Fruit fly (Drosophila melanogaster) whole organism, embryonic: Measurements from ENCODE around the gene temp.
A peak's percentile ranks its signal among the peaks of the same experiment; 100 is the strongest.

ENCODE experiments used
- CG10431 ChIP-seq: fragments of 200-800 bp; sonication (Bioruptor generic); optimal IDR thresholded peaks from 3 replicates; lab custom pipeline; 2018; ENCODE audit warnings: missing biosample characterization, mild to moderate bottlenecking, missing genetic modification characterization
- CG11695 ChIP-seq: fragments of 200-800 bp; sonication (Bioruptor generic); IDR thresholded peaks from 3 replicates; pipeline ENCODE4 v1.3.6; 2022; ENCODE audit warnings: missing biosample characterization, missing genetic modification characterization
- CG14860 ChIP-seq: fragments of 200-800 bp; sonication (Bioruptor generic); IDR thresholded peaks from 3 replicates; pipeline ENCODE4 v1.3.6; 2022; ENCODE audit warnings: missing biosample characterization, missing genetic modification characterization; ENCODE audit not compliant: partially characterized antibody
- CG16813 ChIP-seq: fragments of 200-800 bp; sonication (Bioruptor generic); IDR thresholded peaks from 3 replicates; pipeline ENCODE4 v1.3.6; 2022; ENCODE audit warnings: missing biosample characterization, missing genetic modification characterization; ENCODE audit not compliant: partially characterized antibody
- CG17612 ChIP-seq: fragments of 200-800 bp; sonication (Bioruptor generic); IDR thresholded peaks from 2 replicates; pipeline ENCODE4 v1.3.6; 2022; ENCODE audit warnings: missing biosample characterization, missing genetic modification characterization
- CG17802 ChIP-seq: fragments of 200-800 bp; sonication (Bioruptor generic); optimal IDR thresholded peaks from 2 replicates; lab custom pipeline; 2018; ENCODE audit warnings: missing biosample characterization, mild to moderate bottlenecking, missing genetic modification characterization, moderate library complexity
- CG17912 ChIP-seq: fragments of 200-800 bp; sonication (Bioruptor generic); optimal IDR thresholded peaks from 2 replicates; lab custom pipeline; 2018; ENCODE audit warnings: missing biosample characterization, mild to moderate bottlenecking, missing genetic modification characterization
- CG32767 ChIP-seq: fragments of 200-800 bp; sonication (Bioruptor generic); IDR thresholded peaks from 2 replicates; pipeline ENCODE4 v1.3.6; 2022; ENCODE audit warnings: missing biosample characterization, missing genetic modification characterization
- CG4360 ChIP-seq: fragments of 200-800 bp; sonication (Bioruptor generic); IDR thresholded peaks from 2 replicates; pipeline ENCODE4 v1.3.6; 2022; ENCODE audit warnings: missing biosample characterization, missing genetic modification characterization
- CG4424 ChIP-seq: fragments of 200-800 bp; sonication (Bioruptor generic); optimal IDR thresholded peaks from 3 replicates; lab custom pipeline; 2016; ENCODE audit warnings: missing biosample characterization, missing genetic modification characterization
- CG6654 ChIP-seq: fragments of 200-800 bp; sonication (Bioruptor generic); optimal IDR thresholded peaks from 2 replicates; lab custom pipeline; 2017; ENCODE audit warnings: missing biosample characterization, mild to moderate bottlenecking, missing genetic modification characterization
- CG7928 ChIP-seq: fragments of 200-800 bp; sonication (Bioruptor generic); optimal IDR thresholded peaks from 2 replicates; lab custom pipeline; 2017; ENCODE audit warnings: missing biosample characterization, mild to moderate bottlenecking, missing genetic modification characterization
- CG8281 ChIP-seq: fragments of 200-800 bp; sonication (Bioruptor generic); optimal IDR thresholded peaks from 2 replicates; lab custom pipeline; 2018; ENCODE audit warnings: missing biosample characterization, mild to moderate bottlenecking, missing genetic modification characterization, moderate library complexity
- CG8290 ChIP-seq, 3 experiments: fragments of 200-800 bp; sonication (Bioruptor generic); optimal IDR thresholded peaks; 2 replicates each; lab custom pipeline; 2016 to 2019; ENCODE audit warnings: missing biosample characterization in 3 of 3, missing genetic modification characterization in 3 of 3, mild to moderate bottlenecking in 2 of 3, moderate library complexity in 1 of 3
- CG9817 ChIP-seq: fragments of 200-800 bp; sonication (Bioruptor generic); optimal IDR thresholded peaks from 2 replicates; lab custom pipeline; 2018; ENCODE audit warnings: missing biosample characterization, mild to moderate bottlenecking, missing genetic modification characterization, moderate library complexity
- CoRest ChIP-seq: fragments of 200-800 bp; sonication (Bioruptor generic); optimal IDR thresholded peaks from 3 replicates; lab custom pipeline; 2018; ENCODE audit warnings: missing biosample characterization, mild to moderate bottlenecking, missing genetic modification characterization, moderate library complexity
- Dbx ChIP-seq: fragments of 200-800 bp; sonication (Bioruptor generic); IDR thresholded peaks from 3 replicates; pipeline ENCODE4 v1.3.6; 2022; ENCODE audit warnings: missing biosample characterization, missing genetic modification characterization
- E2f2 ChIP-seq: fragments of 200-800 bp; sonication (Bioruptor generic); IDR thresholded peaks from 2 replicates; pipeline ENCODE4 v1.3.6; 2022; ENCODE audit warnings: missing biosample characterization, missing genetic modification characterization
- H2.0 ChIP-seq: fragments of 200-800 bp; sonication (Bioruptor generic); IDR thresholded peaks from 2 replicates; pipeline ENCODE4 v1.3.6; 2022; ENCODE audit warnings: missing biosample characterization, missing genetic modification characterization
- Hsf ChIP-seq: fragments of 200-800 bp; sonication (Bioruptor generic); optimal IDR thresholded peaks from 3 replicates; lab custom pipeline; 2016; ENCODE audit warnings: missing biosample characterization, missing genetic modification characterization
- MBD-R2 ChIP-seq: fragments of 200-800 bp; sonication (Bioruptor generic); IDR thresholded peaks from 2 replicates; pipeline ENCODE4 v1.3.6; 2022; ENCODE audit warnings: missing biosample characterization, missing genetic modification characterization
- NFAT ChIP-seq: fragments of 200-800 bp; sonication (Bioruptor generic); IDR thresholded peaks from 2 replicates; pipeline ENCODE4 v1.3.6; 2022; ENCODE audit warnings: missing biosample characterization, missing genetic modification characterization
- Oli ChIP-seq: fragments of 200-800 bp; sonication (Bioruptor generic); optimal IDR thresholded peaks from 2 replicates; lab custom pipeline; 2018; ENCODE audit warnings: missing biosample characterization, mild to moderate bottlenecking, missing genetic modification characterization, moderate library complexity
- Ravus ChIP-seq: fragments of 200-800 bp; sonication (Bioruptor generic); IDR thresholded peaks from 2 replicates; pipeline ENCODE4 v1.3.6; 2022; ENCODE audit warnings: missing biosample characterization, missing genetic modification characterization
- Tbp ChIP-seq: fragments of >200 bp; optimal IDR thresholded peaks from 2 replicates; lab custom pipeline; 2018; ENCODE audit warnings: missing biosample characterization, missing genetic modification characterization
- YL-1 ChIP-seq: fragments of 200-800 bp; sonication (Bioruptor generic); optimal IDR thresholded peaks from 3 replicates; lab custom pipeline; 2017; ENCODE audit warnings: missing biosample characterization, mild to moderate bottlenecking, missing genetic modification characterization
- ap ChIP-seq: fragments of 200-800 bp; sonication (Bioruptor generic); IDR thresholded peaks from 2 replicates; pipeline ENCODE4 v1.3.6; 2022; ENCODE audit warnings: missing biosample characterization, missing genetic modification characterization
- bbx ChIP-seq: fragments of 200-800 bp; sonication (Bioruptor generic); IDR thresholded peaks from 2 replicates; pipeline ENCODE4 v1.3.6; 2022; ENCODE audit warnings: missing biosample characterization, missing genetic modification characterization; ENCODE audit not compliant: partially characterized antibody
- bowl ChIP-seq: fragments of 200-800 bp; sonication (Bioruptor generic); IDR thresholded peaks from 2 replicates; pipeline ENCODE4 v1.3.6; 2022; ENCODE audit warnings: missing biosample characterization, missing genetic modification characterization
- cato ChIP-seq: fragments of 200-800 bp; sonication (Bioruptor generic); optimal IDR thresholded peaks from 2 replicates; lab custom pipeline; 2016; ENCODE audit warnings: missing biosample characterization, missing genetic modification characterization, borderline replicate concordance
- crp ChIP-seq, 2 experiments: fragments of 200-800 bp; sonication (Bioruptor generic); optimal IDR thresholded peaks; 2 replicates in 1 of 2; 3 replicates in 1 of 2; lab custom pipeline; 2017; ENCODE audit warnings: missing biosample characterization in 2 of 2, missing genetic modification characterization in 2 of 2, mild to moderate bottlenecking in 1 of 2, moderate library complexity in 1 of 2
- esg ChIP-seq: fragments of 200-800 bp; sonication (Bioruptor generic); conservative IDR thresholded peaks from 2 replicates; pipeline ENCODE4 v1.3.6; 2022; ENCODE audit warnings: missing biosample characterization, missing genetic modification characterization
- fd3F ChIP-seq: fragments of 200-800 bp; sonication (Bioruptor generic); optimal IDR thresholded peaks from 2 replicates; lab custom pipeline; 2018; ENCODE audit warnings: missing biosample characterization, mild to moderate bottlenecking, missing genetic modification characterization, moderate library complexity
- fd64A ChIP-seq: fragments of 200-800 bp; sonication (Bioruptor generic); optimal IDR thresholded peaks from 3 replicates; lab custom pipeline; 2018; ENCODE audit warnings: missing biosample characterization, mild to moderate bottlenecking, missing genetic modification characterization
- fu2 ChIP-seq: fragments of 200-800 bp; sonication (Bioruptor generic); optimal IDR thresholded peaks from 2 replicates; lab custom pipeline; 2016; ENCODE audit warnings: missing biosample characterization, missing genetic modification characterization
- hbn ChIP-seq: fragments of 200-800 bp; sonication (Bioruptor generic); IDR thresholded peaks from 2 replicates; pipeline ENCODE4 v1.3.6; 2022; ENCODE audit warnings: missing biosample characterization, missing genetic modification characterization; ENCODE audit not compliant: partially characterized antibody
- org-1 ChIP-seq: fragments of 200-800 bp; sonication (Bioruptor generic); optimal IDR thresholded peaks from 2 replicates; lab custom pipeline; 2017; ENCODE audit warnings: missing biosample characterization, missing genetic modification characterization
- phol ChIP-seq: fragments of 200-800 bp; sonication (Bioruptor generic); optimal IDR thresholded peaks from 3 replicates; lab custom pipeline; 2018; ENCODE audit warnings: missing biosample characterization, mild to moderate bottlenecking, missing genetic modification characterization, moderate library complexity
- pnt ChIP-seq: fragments of 200-800 bp; sonication (Bioruptor generic); optimal IDR thresholded peaks from 3 replicates; lab custom pipeline; 2016; ENCODE audit warnings: missing biosample characterization, missing genetic modification characterization
- rib ChIP-seq: fragments of 200-800 bp; sonication (Bioruptor generic); IDR thresholded peaks from 2 replicates; pipeline ENCODE4 v1.3.6; 2022; ENCODE audit warnings: missing biosample characterization, missing genetic modification characterization
- sens ChIP-seq: fragments of 200-800 bp; sonication (Bioruptor generic); peaks from one replicate; lab custom pipeline; 2016; ENCODE audit warnings: missing biosample characterization, missing genetic modification characterization
- shn ChIP-seq: fragments of 200-800 bp; sonication (Bioruptor generic); optimal IDR thresholded peaks from 3 replicates; lab custom pipeline; 2016; ENCODE audit warnings: missing biosample characterization, missing genetic modification characterization
- so ChIP-seq: fragments of 200-800 bp; sonication (Bioruptor generic); IDR thresholded peaks from 3 replicates; pipeline ENCODE4 v1.3.6; 2022; ENCODE audit warnings: missing biosample characterization, missing genetic modification characterization
- tin ChIP-seq: fragments of 200-800 bp; sonication (Bioruptor generic); optimal IDR thresholded peaks from 3 replicates; lab custom pipeline; 2016; ENCODE audit warnings: missing biosample characterization, missing genetic modification characterization
- wek ChIP-seq: fragments of 200-800 bp; sonication (Bioruptor generic); optimal IDR thresholded peaks from 3 replicates; lab custom pipeline; 2018; ENCODE audit warnings: missing biosample characterization, mild to moderate bottlenecking, missing genetic modification characterization, moderate library complexity

The temp gene

dm6 chrX:2297428-2298200, 35.3 kb upstream of the temp start (continued):
- TF ChIP-seq Hsf (GFP tag; lab: Kevin White, UChicago) (peak; percentile 99), CG8281 (tag; lab: Kevin White, UChicago) (peak; percentile 89), rib (GFP tag; lab: Robert Waterston, UW) (peak; percentile 94), CG16813 (GFP tag; lab: Robert Waterston, UW) (no peak), sens (GFP tag; lab: Kevin White, UChicago) (peak; percentile 100), shn (GFP tag; lab: Kevin White, UChicago) (peak; percentile 98), CG4360 (GFP tag; lab: Robert Waterston, UW) (peak; percentile 79), CoRest (tag; lab: Kevin White, UChicago) (peak; percentile 98), Oli (tag; lab: Kevin White, UChicago) (peak; percentile 99), CG32767 (GFP tag; lab: Robert Waterston, UW) (peak; percentile 98), hbn (no peak)

- peak; percentile 96 for TF ChIP-seq phol
- TF ChIP-seq Tbp (GFP tag; lab: Kevin White, UChicago) = no peak
- TF ChIP-seq shn (GFP tag; lab: Kevin White, UChicago) = peak; percentile 97
- TF ChIP-seq Dbx (GFP tag; lab: Robert Waterston, UW) = no peak; the same call in 1 of the 3 replicates
- peak; percentile 82 for TF ChIP-seq esg (GFP tag; lab: Robert Waterston, UW)
- no peak; the same call in 1 of the 2 replicates for TF ChIP-seq bowl
- peak; percentile 55 for TF ChIP-seq E2f2
- TF ChIP-seq CG7928 (GFP tag; lab: Kevin White, UChicago) = peak; percentile 66
- TF ChIP-seq CG17612 = peak; percentile 41; the same call in 1 of the 2 replicates
- peak; percentile 85 for TF ChIP-seq CG6654
- peak; percentile 98 for TF ChIP-seq org-1 (GFP tag; lab: Kevin White, UChicago)
- peak; percentile 89 for TF ChIP-seq CG8290 (GFP tag; optimal IDR thresholded peaks at IDR 0.05; lab: Kevin White, UChicago)
- TF ChIP-seq CG8290 (tag; optimal IDR thresholded peaks at IDR 0.05; lab: Kevin White, UChicago) = peak; percentile 75 to 83
- peak; percentile 87 for TF ChIP-seq CG11695 (GFP tag; lab: Robert Waterston, UW)
- TF ChIP-seq CG9817 (tag; lab: Kevin White, UChicago) = peak; percentile 82
- TF ChIP-seq fd3F (GFP tag; lab: Kevin White, UChicago) = peak; percentile 86
- TF ChIP-seq CG4424 (GFP tag; lab: Kevin White, UChicago) = peak; percentile 94
- peak; percentile 87 for TF ChIP-seq fd64A (GFP tag; lab: Kevin White, UChicago)
- peak; percentile 77 for TF ChIP-seq YL-1 (GFP tag; lab: Kevin White, UChicago)
- no peak for TF ChIP-seq CG14860
- TF ChIP-seq so (GFP tag; lab: Robert Waterston, UW) = peak; percentile 72; the same call in 2 of the 3 replicates
- TF ChIP-seq fu2 (GFP tag; lab: Kevin White, UChicago) = peak; percentile 93
- TF ChIP-seq ap = peak; percentile 37; the same call in 1 of the 2 replicates
- TF ChIP-seq CG17802 (tag; lab: Kevin White, UChicago) = peak; percentile 68
- peak; percentile 21 for TF ChIP-seq CG17912 (GFP tag; lab: Kevin White, UChicago)
- TF ChIP-seq Ravus (GFP tag; lab: Robert Waterston, UW) = peak; percentile 48
- TF ChIP-seq CG10431 (GFP tag; lab: Kevin White, UChicago) = peak; percentile 86
- TF ChIP-seq bbx (GFP tag; lab: Robert Waterston, UW) = no peak
- peak; percentile 91 for TF ChIP-seq cato (GFP tag; lab: Kevin White, UChicago)
- TF ChIP-seq H2.0 (GFP tag; lab: Robert Waterston, UW) = peak; percentile 77
- TF ChIP-seq tin = peak; percentile 89
- 0 out of 2 replicates have a peak, but pooled peaks have one; percentile 43 for TF ChIP-seq MBD-R2
- peak in 1 of 2 experiments; percentile 60 for TF ChIP-seq crp (GFP tag; optimal IDR thresholded peaks at IDR 0.05; lab: Kevin White, UChicago)
- TF ChIP-seq NFAT = peak; percentile 55; the same call in 1 of the 2 replicates
- peak; percentile 92 for TF ChIP-seq pnt (GFP tag; lab: Kevin White, UChicago)
- peak; percentile 73 for TF ChIP-seq wek (GFP tag; lab: Kevin White, UChicago)
Observed at dm6 chrX:2296230-2297044, 34.1 kb upstream of the temp start.
